Worm (Caenorhabditis elegans) whole organism, L3 larva: Measurements from ENCODE around the gene R53.8.

Experiments
- ZK546.5 ChIP-seq: sonication (generic microtip); optimal IDR thresholded peaks from 2 replicates; lab custom pipeline; 2017; ENCODE audit warnings: missing biosample characterization, missing genetic modification characterization
- aly-2 ChIP-seq: fragments of 150-350 bp; optimal IDR thresholded peaks from 2 replicates; lab custom pipeline; 2014; ENCODE audit warnings: missing biosample characterization, missing genetic modification characterization
- ceh-16 ChIP-seq: sonication (generic microtip); optimal IDR thresholded peaks from 2 replicates; lab custom pipeline; 2017; ENCODE audit warnings: missing biosample characterization, missing genetic modification characterization
- ceh-28 ChIP-seq: fragments of 150-350 bp; optimal IDR thresholded peaks from 2 replicates; lab custom pipeline; 2014; ENCODE audit warnings: missing biosample characterization, missing genetic modification reagents, missing genetic modification characterization
- ceh-9 ChIP-seq: sonication (generic microtip); optimal IDR thresholded peaks from 2 replicates; lab custom pipeline; 2018; ENCODE audit warnings: missing biosample characterization, missing genetic modification characterization
- daf-12 ChIP-seq: fragments of 150-350 bp; optimal IDR thresholded peaks from 2 replicates; lab custom pipeline; 2014; ENCODE audit warnings: missing biosample characterization, missing genetic modification reagents, missing genetic modification characterization
- egl-27 ChIP-seq: sonication (generic microtip); optimal IDR thresholded peaks from 4 replicates; lab custom pipeline; 2017; ENCODE audit warnings: missing biosample characterization, missing genetic modification reagents, missing genetic modification characterization
- egl-5 ChIP-seq: fragments of 150-350 bp; optimal IDR thresholded peaks from 2 replicates; lab custom pipeline; 2017; ENCODE audit warnings: missing biosample characterization, missing genetic modification reagents, missing genetic modification characterization, inconsistent platforms
- elt-1 ChIP-seq: fragments of 150-350 bp; optimal IDR thresholded peaks from 2 replicates; lab custom pipeline; 2014; ENCODE audit warnings: missing biosample characterization, missing genetic modification characterization
- elt-2 ChIP-seq: sonication (generic microtip); optimal IDR thresholded peaks from 2 replicates; lab custom pipeline; 2016; ENCODE audit warnings: missing genetic modification reagents, mild to moderate bottlenecking, missing genetic modification characterization, missing compliant biosample characterization
- eor-1 ChIP-seq, 2 experiments: fragments of 150-350 bp; optimal IDR thresholded peaks; 2 replicates each; lab custom pipeline; 2014 to 2018; ENCODE audit warnings: missing biosample characterization in 2 of 2, missing genetic modification characterization in 2 of 2
- fkh-10 ChIP-seq: sonication (generic microtip); optimal IDR thresholded peaks from 2 replicates; lab custom pipeline; 2017; ENCODE audit warnings: missing biosample characterization, missing genetic modification reagents, missing genetic modification characterization
- fkh-2 ChIP-seq: fragments of 150-350 bp; optimal IDR thresholded peaks from 2 replicates; lab custom pipeline; 2014; ENCODE audit warnings: missing biosample characterization, missing genetic modification reagents, missing genetic modification characterization
- fos-1 ChIP-seq: fragments of 150-350 bp; optimal IDR thresholded peaks from 2 replicates; lab custom pipeline; 2014; ENCODE audit warnings: missing biosample characterization, missing genetic modification characterization
- jun-1 ChIP-seq: fragments of 150-350 bp; optimal IDR thresholded peaks from 2 replicates; lab custom pipeline; 2014; ENCODE audit warnings: missing biosample characterization, missing genetic modification reagents, missing genetic modification characterization
- lin-15B ChIP-seq: fragments of 150-350 bp; optimal IDR thresholded peaks from 2 replicates; lab custom pipeline; 2014; ENCODE audit warnings: missing biosample characterization, missing genetic modification characterization
- lsy-12 ChIP-seq: sonication (generic microtip); optimal IDR thresholded peaks from 2 replicates; lab custom pipeline; 2016; ENCODE audit warnings: mild to moderate bottlenecking, missing genetic modification characterization, missing compliant biosample characterization
- mdl-1 ChIP-seq: fragments of 150-350 bp; optimal IDR thresholded peaks from 2 replicates; lab custom pipeline; 2014; ENCODE audit warnings: missing biosample characterization, missing genetic modification characterization
- mml-1 ChIP-seq: fragments of 150-350 bp; sonication (generic microtip); optimal IDR thresholded peaks from 3 replicates; lab custom pipeline; 2014; ENCODE audit warnings: missing biosample characterization, missing genetic modification characterization
- nfya-1 ChIP-seq: sonication (generic microtip); optimal IDR thresholded peaks from 2 replicates; lab custom pipeline; 2017; ENCODE audit warnings: missing genetic modification characterization, mild to moderate bottlenecking, missing compliant biosample characterization, antibody characterized with exemption, moderate library complexity; ENCODE audit not compliant: insufficient read depth
- nhr-11 ChIP-seq: fragments of 150-350 bp; optimal IDR thresholded peaks from 2 replicates; lab custom pipeline; 2014; ENCODE audit warnings: missing biosample characterization, missing genetic modification characterization
- nhr-12 ChIP-seq: fragments of 150-350 bp; optimal IDR thresholded peaks from 2 replicates; lab custom pipeline; 2014; ENCODE audit warnings: missing biosample characterization, missing genetic modification characterization
- nhr-23 ChIP-seq: fragments of 150-350 bp; optimal IDR thresholded peaks from 2 replicates; lab custom pipeline; 2014; ENCODE audit warnings: missing biosample characterization, missing genetic modification reagents, missing genetic modification characterization
- nhr-237 ChIP-seq: fragments of 150-350 bp; optimal IDR thresholded peaks from 2 replicates; lab custom pipeline; 2014; ENCODE audit warnings: missing biosample characterization, missing genetic modification characterization
- nhr-25 ChIP-seq: sonication (generic microtip); optimal IDR thresholded peaks from 2 replicates; lab custom pipeline; 2017; ENCODE audit warnings: missing biosample characterization, missing genetic modification characterization
- nhr-28 ChIP-seq: fragments of 150-350 bp; optimal IDR thresholded peaks from 2 replicates; lab custom pipeline; 2014; ENCODE audit warnings: missing biosample characterization, missing genetic modification characterization
- nhr-43 ChIP-seq: sonication (generic microtip); optimal IDR thresholded peaks from 2 replicates; lab custom pipeline; 2016; ENCODE audit warnings: mild to moderate bottlenecking, missing genetic modification characterization, missing compliant biosample characterization; ENCODE audit not compliant: poor library complexity, severe bottlenecking
- nhr-77 ChIP-seq: fragments of 150-350 bp; optimal IDR thresholded peaks from 2 replicates; lab custom pipeline; 2014; ENCODE audit warnings: missing biosample characterization, missing genetic modification characterization
- pha-4 ChIP-seq: fragments of 150-350 bp; optimal IDR thresholded peaks from 2 replicates; lab custom pipeline; 2014; ENCODE audit warnings: missing biosample characterization, missing genetic modification reagents, missing genetic modification characterization
- pqm-1 ChIP-seq: fragments of 150-350 bp; optimal IDR thresholded peaks from 2 replicates; lab custom pipeline; 2017; ENCODE audit warnings: missing biosample characterization, missing genetic modification characterization, inconsistent platforms
- skn-1 ChIP-seq: fragments of 150-350 bp; optimal IDR thresholded peaks from 2 replicates; lab custom pipeline; 2014; ENCODE audit warnings: missing biosample characterization, missing genetic modification characterization
- snpc-4 ChIP-seq: fragments of 150-350 bp; optimal IDR thresholded peaks from 2 replicates; lab custom pipeline; 2014; ENCODE audit warnings: missing biosample characterization, missing genetic modification characterization
- unc-39 ChIP-seq: sonication (generic microtip); optimal IDR thresholded peaks from 4 replicates; lab custom pipeline; 2017; ENCODE audit warnings: missing biosample characterization, missing genetic modification characterization
- unc-62 ChIP-seq: fragments of 150-350 bp; sonication (generic microtip); optimal IDR thresholded peaks from 4 replicates; lab custom pipeline; 2014; ENCODE audit warnings: missing biosample characterization, missing genetic modification reagents, missing genetic modification characterization
- zag-1 ChIP-seq: fragments of 150-350 bp; optimal IDR thresholded peaks from 2 replicates; lab custom pipeline; 2014; ENCODE audit warnings: missing biosample characterization, missing genetic modification characterization
- ztf-11 ChIP-seq: fragments of 150-350 bp; optimal IDR thresholded peaks from 2 replicates; lab custom pipeline; 2014; ENCODE audit warnings: missing biosample characterization, missing genetic modification characterization
- ztf-4 ChIP-seq: fragments of 150-350 bp; optimal IDR thresholded peaks from 2 replicates; lab custom pipeline; 2014; ENCODE audit warnings: missing biosample characterization, missing genetic modification characterization

The R53.8 gene

ce11 chrII:9986635-9987575 lies 10.4 kb downstream of the R53.8 start:
- TF ChIP-seq unc-39 (no peak), nhr-11 (peak; percentile 25), nhr-25 (tag; lab: Kevin White, UChicago) (peak; percentile 8)

- TF ChIP-seq elt-1 (tag; lab: Kevin White, UChicago): no peak
- TF ChIP-seq ZK546.5 (tag; lab: Kevin White, UChicago): no peak
- no peak for TF ChIP-seq egl-5 (tag; lab: Kevin White, UChicago)
- no peak for TF ChIP-seq pqm-1 (tag; lab: Kevin White, UChicago)
- no peak for TF ChIP-seq egl-27
- no peak for TF ChIP-seq unc-62 (GFP tag; lab: Kevin White, UChicago)
- TF ChIP-seq skn-1 (tag; lab: Kevin White, UChicago): no peak
- TF ChIP-seq, all 47 proteins: peak for 0
These were observed 12.1 kb downstream of the R53.8 start for ce11 chrII:9988620-9989019.

DNA sequence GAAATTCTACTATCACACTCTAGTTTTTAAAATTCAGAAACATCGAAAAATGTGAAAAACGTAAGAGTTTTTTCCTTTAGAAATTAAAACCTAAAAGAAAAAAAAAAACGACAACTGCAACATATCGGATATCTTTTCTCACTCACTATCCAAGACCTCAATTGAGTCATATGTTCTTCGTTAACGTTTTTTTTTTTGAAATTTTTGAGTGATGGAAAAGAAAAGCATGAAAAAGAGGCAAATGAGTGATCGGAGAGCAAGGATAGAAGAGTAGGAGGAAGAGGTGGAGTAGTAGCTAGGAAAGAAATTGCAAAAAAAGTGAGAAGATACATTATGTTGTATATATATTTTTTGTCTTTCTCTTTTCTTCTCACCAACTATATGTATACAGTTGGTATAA lies 13.0 kb downstream of the R53.8 start:
- TF ChIP-seq nhr-43 (tag; lab: Kevin White, UChicago) (no peak), ztf-4 (tag; lab: Kevin White, UChicago) (no peak), lsy-12 (tag; lab: Kevin White, UChicago) (no peak), zag-1 (tag; lab: Kevin White, UChicago) (no peak), fkh-2 (tag; lab: Kevin White, UChicago) (no peak), nhr-12 (tag; lab: Kevin White, UChicago) (no peak), jun-1 (tag; lab: Kevin White, UChicago) (no peak), egl-5 (tag; lab: Kevin White, UChicago) (no peak), nfya-1 (tag; lab: Kevin White, UChicago) (no peak), nhr-23 (no peak), ZK546.5 (tag; lab: Kevin White, UChicago) (no peak), ceh-9 (tag; lab: Kevin White, UChicago) (no peak)

DNA sequence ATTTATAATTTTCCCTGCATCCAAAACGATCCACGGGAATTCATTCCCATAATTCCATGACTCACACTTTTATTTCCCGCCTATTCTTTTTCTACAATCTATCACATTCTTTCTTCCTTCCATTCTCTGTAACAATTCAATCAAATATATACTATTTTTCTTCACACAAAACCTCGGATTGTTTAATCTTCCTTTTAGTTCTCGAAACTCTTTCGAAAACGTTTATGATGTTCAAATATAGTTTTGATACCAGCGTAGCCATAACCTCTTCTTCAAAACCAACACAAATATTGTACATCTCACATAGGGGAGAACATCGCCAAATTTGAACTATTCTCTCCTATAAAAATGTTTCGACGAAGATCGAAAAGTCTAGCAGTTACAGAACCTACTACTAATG lies 14.3 kb downstream of the R53.8 start, which contains the start of gene lec-3:
Gene lec-3 (plus strand): TSS at position 301 of the 400 bp plus-strand sequence.
- no peak for TF ChIP-seq mdl-1 (tag; lab: Kevin White, UChicago)
- no peak for TF ChIP-seq unc-39
- TF ChIP-seq nhr-11: no peak
- TF ChIP-seq ztf-4 (tag; lab: Kevin White, UChicago): no peak
- no peak for TF ChIP-seq nhr-237 (tag; lab: Kevin White, UChicago)
- no peak for TF ChIP-seq fos-1 (tag; lab: Kevin White, UChicago)
- no peak for TF ChIP-seq pqm-1 (tag; lab: Kevin White, UChicago)
- no peak for TF ChIP-seq mml-1 (tag; lab: Kevin White, UChicago)
- TF ChIP-seq snpc-4: no peak
- no peak for TF ChIP-seq aly-2
- TF ChIP-seq nhr-28 (tag; lab: Kevin White, UChicago): no peak
- no peak for TF ChIP-seq zag-1 (tag; lab: Kevin White, UChicago)
- TF ChIP-seq nhr-77 (tag; lab: Kevin White, UChicago): no peak

ce11 chrII:9992474-9992873 lies 16.0 kb downstream of the R53.8 start:
- no peak for TF ChIP-seq pha-4
- no peak for TF ChIP-seq mdl-1 (tag; lab: Kevin White, UChicago)
- TF ChIP-seq fkh-10 (GFP tag; lab: Kevin White, UChicago): peak; percentile 12

- TF ChIP-seq eor-1 (tag; optimal IDR thresholded peaks at IDR 0.05; lab: Kevin White, UChicago): no peak
- no peak for TF ChIP-seq ceh-28 (tag; lab: Kevin White, UChicago)
- TF ChIP-seq pha-4: no peak
- TF ChIP-seq ceh-16 (tag; lab: Kevin White, UChicago): no peak
- no peak for TF ChIP-seq egl-27
- TF ChIP-seq elt-2: no peak
- no peak for TF ChIP-seq nhr-11
- TF ChIP-seq mdl-1 (tag; lab: Kevin White, UChicago): no peak
- TF ChIP-seq ZK546.5 (tag; lab: Kevin White, UChicago): no peak
- no peak for TF ChIP-seq nhr-43 (tag; lab: Kevin White, UChicago)
- no peak for TF ChIP-seq fos-1 (tag; lab: Kevin White, UChicago)
- TF ChIP-seq lin-15B: no peak
- no peak for TF ChIP-seq elt-1 (tag; lab: Kevin White, UChicago)
- TF ChIP-seq skn-1 (tag; lab: Kevin White, UChicago): no peak
- TF ChIP-seq ceh-9 (tag; lab: Kevin White, UChicago): no peak
- TF ChIP-seq fkh-10 (GFP tag; lab: Kevin White, UChicago): no peak
- no peak for TF ChIP-seq daf-12
- TF ChIP-seq ztf-11 (tag; lab: Kevin White, UChicago): no peak
- no peak for TF ChIP-seq egl-5 (tag; lab: Kevin White, UChicago)
- no peak for TF ChIP-seq nhr-25 (tag; lab: Kevin White, UChicago)
These were observed 18.2 kb downstream of the R53.8 start for ce11 chrII:9994679-9995078.
